Worm (Caenorhabditis elegans) whole organism, L4 larva: ENCODE results near the gene Y54G11A.1.

Experiments used
- daf-12 ChIP-seq: fragments of 150-350 bp; optimal IDR thresholded peaks from 2 replicates; lab custom pipeline; 2014; ENCODE audit warnings: missing biosample characterization, missing genetic modification reagents, missing genetic modification characterization
- fos-1 ChIP-seq: fragments of 150-350 bp; optimal IDR thresholded peaks from 2 replicates; lab custom pipeline; 2014; ENCODE audit warnings: missing biosample characterization, missing genetic modification characterization
- lin-38 ChIP-seq: fragments of 200-800 bp; sonication (Bioruptor generic); IDR thresholded peaks from 2 replicates; pipeline ENCODE4 v1.3.6; 2022; ENCODE audit warnings: missing genetic modification reagents, missing genetic modification characterization, missing compliant biosample characterization
- nhr-41 ChIP-seq: fragments of 200-800 bp; sonication (Bioruptor generic); IDR thresholded peaks from 2 replicates; pipeline ENCODE4 v1.3.6; 2022; ENCODE audit warnings: missing genetic modification reagents, missing genetic modification characterization, missing compliant biosample characterization
- unc-39 ChIP-seq: sonication (generic microtip); optimal IDR thresholded peaks from 2 replicates; lab custom pipeline; 2017; ENCODE audit warnings: missing biosample characterization, missing genetic modification characterization

DNA sequence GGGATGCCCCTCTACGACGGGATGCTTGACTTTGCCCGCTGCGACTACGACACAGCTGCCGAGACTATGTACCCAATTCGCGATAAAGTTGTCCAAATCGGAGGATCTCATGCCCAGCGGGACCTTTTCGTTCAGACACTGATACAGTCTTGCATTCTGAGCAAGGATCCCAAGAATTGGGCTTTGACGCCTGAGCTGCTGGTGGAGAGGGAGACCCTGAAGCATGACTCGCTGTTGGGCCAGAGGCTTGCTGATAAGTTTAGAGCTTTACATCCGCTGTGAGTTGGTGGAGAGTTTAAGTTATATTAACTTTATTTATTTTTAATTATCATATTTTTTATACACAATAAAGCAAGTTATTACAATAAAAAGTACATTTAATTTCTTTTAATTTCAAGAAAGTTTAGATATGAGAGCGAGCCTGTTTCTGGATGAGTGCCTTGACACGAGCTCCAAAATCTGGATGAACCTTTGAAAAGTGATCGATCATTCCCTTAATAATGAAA is 30.3 kb upstream of the Y54G11A.1 start:
- TF ChIP-seq lin-38 (no peak), unc-39 (tag; lab: Kevin White, UChicago) (no peak), fos-1 (tag; lab: Kevin White, UChicago) (no peak), nhr-41 (GFP tag; lab: Robert Waterston, UW) (no peak), daf-12 (tag; lab: Kevin White, UChicago) (no peak)
